Fruit fly (Drosophila melanogaster) Kc167 (cell line): ENCODE measurements around the gene mus302.

ENCODE experiments used
- Myc ChIP-seq: fragments of >200 bp; optimal IDR thresholded peaks from 2 replicates; lab custom pipeline; 2017; ENCODE audit warnings: missing external identifiers
- Sin3A ChIP-seq: fragments of >200 bp; optimal IDR thresholded peaks from 2 replicates; lab custom pipeline; 2018; ENCODE audit warnings: missing external identifiers
- h ChIP-seq: fragments of >200 bp; optimal IDR thresholded peaks from 3 replicates; lab custom pipeline; 2018; ENCODE audit warnings: missing external identifiers
- insv ChIP-seq: fragments of >200 bp; optimal IDR thresholded peaks from 3 replicates; lab custom pipeline; 2018; ENCODE audit warnings: missing external identifiers
- psq ChIP-seq: fragments of >200 bp; optimal IDR thresholded peaks from 2 replicates; lab custom pipeline; 2017; ENCODE audit warnings: missing external identifiers
- ttk ChIP-seq: sonication (Bioruptor generic); optimal IDR thresholded peaks from 2 replicates; lab custom pipeline; 2017; ENCODE audit warnings: missing external identifiers

Gene mus302

DNA sequence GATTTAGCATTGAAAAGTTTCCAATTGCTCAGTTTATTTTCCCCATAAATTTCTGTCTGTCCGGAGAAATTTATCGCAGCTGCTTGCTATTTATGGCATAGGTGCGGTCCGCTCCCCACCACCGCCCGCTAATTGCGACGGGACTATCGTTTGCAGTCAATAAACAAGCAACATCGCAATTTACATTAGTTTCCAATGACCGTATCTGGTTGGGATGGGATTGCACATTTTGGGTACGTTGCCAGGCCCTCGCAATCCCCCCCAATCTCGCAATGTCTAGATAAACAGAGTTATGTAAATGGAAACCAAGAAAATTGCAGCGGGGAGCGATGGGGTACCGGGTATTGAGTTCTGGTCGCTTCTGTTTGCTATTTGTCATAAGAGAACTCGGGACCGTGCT lies 25.1 kb upstream of the mus302 start, which contains the start of gene nudC:
Gene nudC, plus strand, starts transcription at position 368 of the 400 bp plus-strand sequence.
- no peak for TF ChIP-seq insv (lab: Kevin White, UChicago)

DNA sequence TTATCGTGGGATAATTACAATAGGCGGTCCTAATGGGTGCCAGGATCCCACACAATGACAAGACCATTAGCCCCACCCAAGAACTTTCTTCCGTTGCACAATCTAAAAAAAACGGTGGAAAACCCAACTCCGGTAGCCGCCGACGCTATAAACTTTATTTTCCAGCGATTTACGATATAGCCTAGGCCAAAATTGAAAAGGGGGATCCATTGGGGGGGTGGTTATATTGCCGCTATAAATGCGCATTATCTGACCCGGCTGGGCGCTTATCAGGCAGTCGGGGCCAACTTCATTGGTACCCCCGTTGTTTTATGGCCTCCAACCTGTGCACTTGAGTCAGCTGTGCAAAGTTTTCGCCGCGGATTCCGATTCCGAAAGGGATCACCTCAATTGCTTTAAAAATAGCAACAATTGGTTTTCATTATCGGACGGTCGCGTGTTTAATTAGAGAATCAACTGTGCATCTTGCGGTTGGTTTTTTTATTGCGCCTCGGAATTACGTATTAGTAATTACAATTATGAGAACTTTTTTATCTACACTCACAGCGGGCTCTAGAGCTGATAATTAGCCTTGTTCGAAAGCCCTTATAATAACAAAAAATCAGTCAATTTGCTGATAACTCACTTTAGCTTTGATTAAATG lies 24.3 kb upstream of the mus302 start:
- TF ChIP-seq insv (lab: Kevin White, UChicago) (no peak), h (lab: Kevin White, UChicago) (no peak), Sin3A (lab: Kevin White, UChicago) (no peak), ttk (lab: Kevin White, UChicago) (no peak), Myc (lab: Kevin White, UChicago) (no peak), psq (lab: Kevin White, UChicago) (no peak)

DNA sequence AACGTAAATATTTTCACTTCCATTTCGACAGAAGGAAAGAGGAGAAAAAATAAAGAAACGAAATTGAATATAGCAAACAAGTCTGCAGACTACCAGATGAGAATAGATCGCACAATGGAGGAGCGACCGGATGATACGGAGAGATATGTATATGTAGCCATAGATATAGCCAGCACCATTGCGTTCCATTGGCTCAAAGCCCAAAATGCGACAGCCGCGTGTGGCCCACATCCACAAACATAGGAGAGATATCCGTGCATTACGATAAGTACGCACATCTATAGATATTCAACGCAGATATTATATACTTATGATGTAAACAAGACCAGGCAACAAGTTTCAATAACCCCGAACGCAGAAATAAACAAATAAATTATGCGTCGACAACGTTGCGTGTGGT lies 23.7 kb upstream of the mus302 start:
- no peak for TF ChIP-seq psq (lab: Kevin White, UChicago)
- no peak for TF ChIP-seq ttk (lab: Kevin White, UChicago)
- no peak for TF ChIP-seq h (lab: Kevin White, UChicago)
- TF ChIP-seq insv (lab: Kevin White, UChicago), result no peak
- no peak for TF ChIP-seq Sin3A (lab: Kevin White, UChicago)

DNA sequence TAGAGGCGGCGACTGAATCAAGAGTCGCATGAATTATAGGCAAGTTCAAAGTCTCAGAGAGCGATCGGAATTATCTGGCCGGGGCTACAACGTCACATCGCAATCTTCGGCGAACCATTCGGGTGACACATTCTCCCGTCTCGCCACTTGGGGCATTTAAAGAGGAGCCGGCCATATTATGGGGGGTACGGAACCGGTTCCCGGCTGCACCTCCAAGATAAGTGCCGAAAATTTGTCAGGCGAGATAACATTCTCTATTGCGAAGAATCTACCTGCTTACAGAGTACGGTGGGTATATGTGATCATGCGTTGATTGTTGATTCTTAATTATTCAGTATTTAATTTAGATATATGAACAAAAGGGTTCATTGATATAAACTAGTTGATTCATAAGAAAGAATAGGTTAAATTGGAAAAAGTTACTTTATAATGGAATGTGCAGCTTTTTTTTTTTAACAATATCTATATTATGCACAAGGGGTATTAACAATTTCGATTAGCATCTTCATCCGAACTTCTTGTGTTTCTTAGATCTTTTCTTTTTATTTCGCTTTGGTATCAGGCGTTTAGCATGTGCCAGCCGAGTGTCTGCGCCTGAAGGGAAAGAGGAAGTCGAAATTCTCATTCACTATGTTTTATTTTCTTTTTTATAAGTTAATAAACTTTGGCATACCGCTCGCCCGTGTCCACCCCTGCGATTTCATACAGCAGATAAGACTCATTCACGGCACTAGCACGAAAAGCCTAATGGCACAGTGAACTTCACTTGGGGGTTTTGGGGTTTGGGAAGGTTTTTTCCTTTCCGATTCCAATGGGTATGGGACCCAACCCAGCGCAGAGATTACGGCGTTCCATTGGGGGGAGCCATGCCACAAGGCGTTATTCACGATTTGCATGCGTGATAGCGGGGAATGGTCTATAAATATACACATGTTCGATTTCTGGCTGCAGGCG lies 22.2 kb upstream of the mus302 start:
- TF ChIP-seq h (lab: Kevin White, UChicago), result no peak
- no peak for TF ChIP-seq psq (lab: Kevin White, UChicago)
- TF ChIP-seq Sin3A (lab: Kevin White, UChicago), result no peak
- no peak for TF ChIP-seq insv (lab: Kevin White, UChicago)
- TF ChIP-seq ttk (lab: Kevin White, UChicago), result no peak
- no peak for TF ChIP-seq Myc (lab: Kevin White, UChicago)

DNA sequence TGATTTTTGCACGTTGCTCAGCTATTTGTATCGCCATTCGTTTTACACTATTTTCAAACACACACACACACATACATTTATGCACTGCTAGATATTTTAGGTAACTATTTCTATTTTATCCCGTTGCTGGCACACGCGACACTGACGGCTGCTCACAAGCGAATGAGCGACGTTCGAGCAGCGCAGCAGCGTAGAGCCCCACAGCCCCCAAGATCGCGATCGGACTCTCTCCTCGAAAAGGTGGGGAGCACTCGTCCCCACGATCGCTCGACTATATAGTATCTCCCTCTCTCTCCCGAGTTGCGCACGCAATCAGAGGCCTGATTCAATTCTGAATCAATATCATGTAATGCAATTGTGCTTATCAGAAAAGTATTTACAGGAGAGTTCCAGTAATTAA lies 20.5 kb upstream of the mus302 start:
- no peak for TF ChIP-seq insv (lab: Kevin White, UChicago)
- TF ChIP-seq psq (lab: Kevin White, UChicago), result no peak
- no peak for TF ChIP-seq Sin3A (lab: Kevin White, UChicago)
- no peak for TF ChIP-seq ttk (lab: Kevin White, UChicago)
- TF ChIP-seq h (lab: Kevin White, UChicago), result no peak

DNA sequence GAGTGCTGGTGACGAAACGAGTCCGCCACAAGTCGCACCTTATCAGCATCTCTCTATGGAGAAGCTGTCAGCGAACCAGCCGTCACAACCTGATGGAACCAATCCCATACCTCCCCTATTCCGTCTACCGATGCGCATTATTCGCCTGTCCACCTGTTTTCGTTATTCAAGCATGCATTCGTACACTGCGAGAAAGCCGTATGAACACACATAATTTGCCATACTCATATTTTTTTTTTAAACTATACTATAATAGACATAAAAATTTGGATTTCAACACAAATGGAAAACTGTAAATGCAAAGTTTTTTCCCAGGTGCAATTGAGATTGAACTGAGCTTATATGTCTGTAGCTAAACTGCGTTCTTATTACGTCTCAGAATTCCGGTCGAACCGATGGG lies 17.1 kb upstream of the mus302 start:
- TF ChIP-seq insv (lab: Kevin White, UChicago) (no peak), psq (lab: Kevin White, UChicago) (no peak), Sin3A (lab: Kevin White, UChicago) (no peak), Myc (lab: Kevin White, UChicago) (no peak), h (lab: Kevin White, UChicago) (no peak), ttk (lab: Kevin White, UChicago) (no peak)

DNA sequence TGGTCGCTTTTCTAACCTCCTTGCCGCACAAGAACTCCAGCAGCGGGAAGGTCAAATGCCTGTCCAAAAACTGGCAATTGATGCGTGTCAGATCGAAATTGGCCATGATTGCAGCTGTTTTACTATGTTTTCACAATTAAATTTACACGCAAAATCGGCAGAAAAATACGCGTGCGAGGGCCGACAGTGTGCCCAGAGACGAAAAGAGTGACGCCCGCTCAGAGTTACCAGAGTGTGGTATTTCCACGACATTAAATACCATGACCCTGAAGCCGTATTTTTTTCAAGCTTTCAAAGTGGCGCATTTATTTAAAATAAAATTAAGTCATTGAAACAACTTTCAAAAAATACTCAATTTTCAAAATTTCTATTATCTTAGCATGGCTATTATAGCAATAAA lies 7.2 kb upstream of the mus302 start, which contains the start of gene eIF3e:
Gene eIF3e, minus strand, starts transcription at position 214 of the 400 bp plus-strand sequence.
- TF ChIP-seq psq (lab: Kevin White, UChicago) (no peak), Sin3A (lab: Kevin White, UChicago) (no peak), insv (lab: Kevin White, UChicago) (no peak), ttk (lab: Kevin White, UChicago) (no peak), Myc (lab: Kevin White, UChicago) (no peak), h (lab: Kevin White, UChicago) (no peak)

DNA sequence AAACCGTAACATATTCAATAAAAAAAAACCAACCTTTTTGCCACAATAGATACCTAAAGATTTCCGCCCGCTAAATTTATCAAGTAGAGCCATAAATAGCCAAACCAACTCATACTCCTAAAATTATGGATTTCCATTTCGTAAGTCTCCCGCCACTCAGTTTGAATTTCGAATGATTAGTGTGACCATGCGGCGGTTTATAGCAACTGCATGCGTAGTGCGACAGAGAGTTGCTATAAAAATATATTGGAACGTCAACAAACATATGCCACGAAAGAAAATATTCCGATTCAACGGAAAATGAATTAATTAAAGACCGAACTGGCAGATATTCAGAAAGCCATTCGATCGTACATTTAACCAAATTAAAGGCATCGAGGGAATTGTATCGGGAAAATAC lies 3.3 kb upstream of the mus302 start, which contains the start of gene CG9706:
Gene CG9706, plus strand, starts transcription at position 222 of the 400 bp plus-strand sequence.
- TF ChIP-seq psq (lab: Kevin White, UChicago) (no peak), insv (lab: Kevin White, UChicago) (no peak), Myc (lab: Kevin White, UChicago) (no peak), h (lab: Kevin White, UChicago) (no peak), ttk (lab: Kevin White, UChicago) (no peak), Sin3A (lab: Kevin White, UChicago) (no peak)

DNA sequence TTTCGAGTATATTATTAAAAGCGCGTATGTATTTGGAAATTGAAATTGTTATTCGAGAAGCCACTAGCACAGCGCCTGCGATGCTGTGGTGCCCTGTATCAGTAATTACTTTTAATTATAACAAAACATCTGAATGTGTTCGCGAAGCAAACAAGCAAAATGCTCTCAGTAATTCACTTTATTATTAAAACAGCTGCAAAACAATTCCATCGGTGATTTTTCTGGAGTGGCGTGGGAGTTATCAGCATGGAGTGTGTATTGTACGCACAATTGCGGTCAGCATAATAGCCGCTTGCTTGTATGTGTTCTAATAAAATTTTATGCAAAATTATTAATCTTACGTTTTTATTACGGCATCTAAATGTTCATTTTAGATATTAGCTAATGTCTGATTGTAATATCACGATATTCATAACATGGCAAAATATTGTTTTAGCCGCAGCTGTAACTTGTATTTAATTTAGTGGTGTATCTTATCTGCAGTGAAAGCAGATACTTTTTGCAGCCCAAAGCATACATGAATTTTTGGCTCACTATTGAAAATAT lies 2.8 kb upstream of the mus302 start:
- TF ChIP-seq h (lab: Kevin White, UChicago), result no peak
- TF ChIP-seq insv (lab: Kevin White, UChicago), result no peak
- TF ChIP-seq Myc (lab: Kevin White, UChicago), result no peak
- TF ChIP-seq psq (lab: Kevin White, UChicago), result no peak
- TF ChIP-seq Sin3A (lab: Kevin White, UChicago), result no peak
- TF ChIP-seq ttk (lab: Kevin White, UChicago), result no peak

DNA sequence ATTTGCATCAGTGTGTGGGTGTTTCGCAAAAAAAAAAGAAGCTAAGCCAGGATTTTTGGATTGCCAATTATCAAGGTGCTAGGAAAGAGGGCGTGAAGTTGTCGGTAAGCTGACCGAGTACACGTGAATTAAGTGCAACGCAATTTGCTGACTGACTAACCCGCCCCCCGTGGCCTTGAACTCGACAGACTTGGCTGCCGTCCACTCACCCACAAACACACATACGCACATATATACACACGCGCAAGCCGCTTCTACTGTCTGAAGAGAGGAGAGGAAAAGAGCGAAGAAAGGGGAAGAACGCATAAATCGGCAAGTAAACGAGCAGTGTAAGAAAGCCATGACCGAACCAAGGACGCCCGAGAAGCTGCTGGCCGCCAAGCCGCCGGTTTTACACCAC lies 781 bp upstream of the mus302 start:
- no peak for TF ChIP-seq psq (lab: Kevin White, UChicago)
- no peak for TF ChIP-seq ttk (lab: Kevin White, UChicago)
- TF ChIP-seq insv (lab: Kevin White, UChicago), result no peak
- no peak for TF ChIP-seq Myc (lab: Kevin White, UChicago)
- no peak for TF ChIP-seq Sin3A (lab: Kevin White, UChicago)
- TF ChIP-seq h (lab: Kevin White, UChicago), result no peak
